Worm (Caenorhabditis elegans): Measurements from ENCODE around the gene fbxa-139.

DNA sequence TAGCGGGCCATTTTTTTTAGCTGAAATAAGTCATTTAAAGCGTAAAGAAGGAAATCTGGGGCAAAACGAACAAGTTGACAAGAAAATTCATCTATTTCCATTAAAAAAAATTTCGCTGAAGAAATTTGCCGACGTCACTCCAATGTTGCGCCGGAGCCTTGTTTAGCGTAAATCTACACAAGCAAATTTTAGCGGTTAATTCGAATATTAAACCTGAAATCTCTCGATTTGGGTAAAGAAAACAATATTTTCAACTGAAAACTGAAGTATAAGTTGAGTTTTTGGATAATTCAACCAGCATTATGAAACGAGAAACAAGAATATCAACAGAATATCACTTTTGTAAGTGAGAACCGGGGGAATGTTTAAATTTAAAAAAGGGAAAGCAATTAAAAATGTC is 16.1 kb downstream of the fbxa-139 start, which contains the start of gene F28F8.9:
- TF ChIP-seq flh-1 (GFP tag; optimal IDR thresholded peaks at IDR 0.05) (no peak), pha-4 (tag; optimal IDR thresholded peaks at IDR 0.05) (peak; percentile 26), blmp-1 (tag; optimal IDR thresholded peaks at IDR 0.05) (no peak), lin-13 (tag; optimal IDR thresholded peaks at IDR 0.05) (no peak)
